Worm (Caenorhabditis elegans) whole organism, early embryonic: ENCODE data around the gene ZC404.1.

Source experiments
- B0310.2 ChIP-seq: sonication (generic microtip); optimal IDR thresholded peaks from 2 replicates; lab custom pipeline; 2016; ENCODE audit warnings: mild to moderate bottlenecking, missing genetic modification characterization, missing compliant biosample characterization
- F13C5.2 ChIP-seq: sonication (generic microtip); optimal IDR thresholded peaks from 2 replicates; lab custom pipeline; 2017; ENCODE audit warnings: mild to moderate bottlenecking, missing genetic modification characterization, inconsistent platforms, missing compliant biosample characterization
- aly-1 ChIP-seq: sonication (generic microtip); optimal IDR thresholded peaks from 2 replicates; lab custom pipeline; 2016; ENCODE audit warnings: missing genetic modification characterization, missing compliant biosample characterization
- ama-1 ChIP-seq: fragments of 150-350 bp; optimal IDR thresholded peaks from 2 replicates; lab custom pipeline; 2014
- ceh-13 ChIP-seq: fragments of 200-800 bp; sonication (Bioruptor generic); optimal IDR thresholded peaks from 2 replicates; lab custom pipeline; 2018; ENCODE audit warnings: mild to moderate bottlenecking, missing genetic modification characterization, missing compliant biosample characterization
- ceh-36 ChIP-seq: sonication (generic microtip); optimal IDR thresholded peaks from 2 replicates; lab custom pipeline; 2016; ENCODE audit warnings: missing genetic modification characterization, inconsistent platforms, missing compliant biosample characterization
- ets-7 ChIP-seq: sonication (generic microtip); optimal IDR thresholded peaks from 2 replicates; lab custom pipeline; 2016; ENCODE audit warnings: missing genotype, missing genetic modification characterization, missing compliant biosample characterization
- flt-1 ChIP-seq: fragments of 200-800 bp; sonication (Bioruptor generic); IDR thresholded peaks from 2 replicates; pipeline ENCODE4 v1.3.6; 2022; ENCODE audit warnings: missing genetic modification characterization, missing compliant biosample characterization
- hmbx-1 ChIP-seq: sonication (generic microtip); optimal IDR thresholded peaks from 2 replicates; lab custom pipeline; 2016; ENCODE audit warnings: mild to moderate bottlenecking, missing genetic modification characterization, missing compliant biosample characterization
- hmg-4 ChIP-seq: fragments of 200-800 bp; sonication (Bioruptor generic); optimal IDR thresholded peaks from 2 replicates; lab custom pipeline; 2018; ENCODE audit warnings: mild to moderate bottlenecking, missing genetic modification characterization, missing compliant biosample characterization
- hnd-1 ChIP-seq: sonication (generic microtip); optimal IDR thresholded peaks from 2 replicates; lab custom pipeline; 2016; ENCODE audit warnings: missing genetic modification characterization, missing compliant biosample characterization
- pes-1 ChIP-seq: fragments of 200-800 bp; sonication (Bioruptor generic); IDR thresholded peaks from 2 replicates; pipeline ENCODE4 v1.3.6; 2022; ENCODE audit warnings: missing genetic modification reagents, missing genetic modification characterization, missing compliant biosample characterization
- scrt-1 ChIP-seq: fragments of 200-800 bp; sonication (Bioruptor generic); IDR thresholded peaks from 2 replicates; pipeline ENCODE4 v1.3.6; 2022; ENCODE audit warnings: missing genetic modification characterization, missing compliant biosample characterization
- sea-1 ChIP-seq: fragments of 200-800 bp; sonication (Bioruptor generic); conservative IDR thresholded peaks from 2 replicates; pipeline ENCODE4 v1.3.6; 2022; ENCODE audit warnings: missing genetic modification characterization, missing compliant biosample characterization
- tbx-11 ChIP-seq: fragments of 200-800 bp; sonication (Bioruptor generic); IDR thresholded peaks from 2 replicates; pipeline ENCODE4 v1.3.6; 2022; ENCODE audit warnings: missing genetic modification characterization, missing compliant biosample characterization
- tbx-37 ChIP-seq: fragments of 200-800 bp; sonication (Bioruptor generic); conservative IDR thresholded peaks from 2 replicates; pipeline ENCODE4 v1.3.6; 2022; ENCODE audit warnings: missing genetic modification reagents, missing genetic modification characterization, missing compliant biosample characterization
- tra-4 ChIP-seq: sonication (generic microtip); optimal IDR thresholded peaks from 2 replicates; lab custom pipeline; 2017; ENCODE audit warnings: missing genetic modification characterization, missing compliant biosample characterization

The ZC404.1 gene

ce11 chrV:6793744-6794239 lies at the start of gene ZC404.1:
ZC404.1 (plus strand) TSS chrV:6794189.
- TF ChIP-seq tbx-11 (GFP tag; lab: Robert Waterston, UW) (no peak), ets-7 (no peak), aly-1 (tag; lab: Kevin White, UChicago) (no peak), tra-4 (no peak), tbx-37 (no peak), hmg-4 (GFP tag; lab: Kevin White, UChicago) (no peak), hmbx-1 (no peak), flt-1 (GFP tag; lab: Robert Waterston, UW) (no peak)

- no peak for TF ChIP-seq tra-4
- no peak for TF ChIP-seq ets-7
- no peak for TF ChIP-seq aly-1 (tag; lab: Kevin White, UChicago)
- no peak for TF ChIP-seq tbx-11 (GFP tag; lab: Robert Waterston, UW)
- TF ChIP-seq hmbx-1: no peak
- TF ChIP-seq ama-1: no peak
- TF ChIP-seq ceh-36 (tag; lab: Kevin White, UChicago): no peak
- TF ChIP-seq pes-1 (GFP tag; lab: Robert Waterston, UW): no peak
- no peak for TF ChIP-seq F13C5.2 (tag; lab: Kevin White, UChicago)
- no peak for TF ChIP-seq ceh-13 (GFP tag; lab: Kevin White, UChicago)
- no peak for TF ChIP-seq tbx-37
- no peak for TF ChIP-seq flt-1 (GFP tag; lab: Robert Waterston, UW)
- TF ChIP-seq hnd-1 (tag; lab: Kevin White, UChicago): no peak
- TF ChIP-seq hmg-4 (GFP tag; lab: Kevin White, UChicago): no peak
- no peak for TF ChIP-seq scrt-1 (GFP tag; lab: Robert Waterston, UW)
- no peak for TF ChIP-seq B0310.2 (tag; lab: Kevin White, UChicago)
- TF ChIP-seq sea-1 (GFP tag; lab: Robert Waterston, UW): no peak
These were observed 49.2 kb upstream of the ZC404.1 start, which contains the start of gene T25F10.3 for ce11 chrV:6744774-6745173. T25F10.3 (plus strand) TSS chrV:6745081.

- TF ChIP-seq F13C5.2 (tag; lab: Kevin White, UChicago): no peak
- TF ChIP-seq aly-1 (tag; lab: Kevin White, UChicago): no peak
- no peak for TF ChIP-seq B0310.2 (tag; lab: Kevin White, UChicago)
- TF ChIP-seq tbx-11 (GFP tag; lab: Robert Waterston, UW): no peak
- TF ChIP-seq ets-7: no peak
- TF ChIP-seq hmbx-1: no peak
- no peak for TF ChIP-seq ceh-36 (tag; lab: Kevin White, UChicago)
- no peak for TF ChIP-seq pes-1 (GFP tag; lab: Robert Waterston, UW)
- TF ChIP-seq tbx-37: no peak
- TF ChIP-seq hnd-1 (tag; lab: Kevin White, UChicago): no peak
- no peak for TF ChIP-seq tra-4
- TF ChIP-seq hmg-4 (GFP tag; lab: Kevin White, UChicago): no peak
- no peak for TF ChIP-seq sea-1 (GFP tag; lab: Robert Waterston, UW)
These were observed 42.4 kb upstream of the ZC404.1 start for ce11 chrV:6751493-6752100.

ce11 chrV:6753257-6753656 lies 40.7 kb upstream of the ZC404.1 start:
- no peak for TF ChIP-seq hmg-4 (GFP tag; lab: Kevin White, UChicago)
- TF ChIP-seq tra-4: no peak

- TF ChIP-seq sea-1 (GFP tag; lab: Robert Waterston, UW): no peak
- TF ChIP-seq hmbx-1: no peak
- no peak for TF ChIP-seq ets-7
- no peak for TF ChIP-seq hnd-1 (tag; lab: Kevin White, UChicago)
- no peak for TF ChIP-seq flt-1 (GFP tag; lab: Robert Waterston, UW)
- no peak for TF ChIP-seq tra-4
- TF ChIP-seq ceh-13 (GFP tag; lab: Kevin White, UChicago): no peak
- TF ChIP-seq scrt-1 (GFP tag; lab: Robert Waterston, UW): no peak
- TF ChIP-seq pes-1 (GFP tag; lab: Robert Waterston, UW): no peak
- no peak for TF ChIP-seq tbx-11 (GFP tag; lab: Robert Waterston, UW)
- no peak for TF ChIP-seq ceh-36 (tag; lab: Kevin White, UChicago)
- no peak for TF ChIP-seq hmg-4 (GFP tag; lab: Kevin White, UChicago)
- TF ChIP-seq aly-1 (tag; lab: Kevin White, UChicago): no peak
- TF ChIP-seq ama-1: no peak
- no peak for TF ChIP-seq tbx-37
- no peak for TF ChIP-seq B0310.2 (tag; lab: Kevin White, UChicago)
- TF ChIP-seq F13C5.2 (tag; lab: Kevin White, UChicago): no peak
These were observed 36.0 kb upstream of the ZC404.1 start, which contains the start of gene dbl-1 for ce11 chrV:6758017-6758416. dbl-1 (plus strand) TSS chrV:6758135.

- TF ChIP-seq ceh-13 (GFP tag; lab: Kevin White, UChicago): no peak
- TF ChIP-seq flt-1 (GFP tag; lab: Robert Waterston, UW): no peak
- no peak for TF ChIP-seq hnd-1 (tag; lab: Kevin White, UChicago)
- TF ChIP-seq ama-1: no peak
- no peak for TF ChIP-seq aly-1 (tag; lab: Kevin White, UChicago)
- TF ChIP-seq B0310.2 (tag; lab: Kevin White, UChicago): no peak
- no peak for TF ChIP-seq ets-7
- TF ChIP-seq tbx-37: no peak
- TF ChIP-seq pes-1 (GFP tag; lab: Robert Waterston, UW): no peak
- TF ChIP-seq hmg-4 (GFP tag; lab: Kevin White, UChicago): no peak
- TF ChIP-seq tra-4: no peak
- TF ChIP-seq ceh-36 (tag; lab: Kevin White, UChicago): no peak
- TF ChIP-seq scrt-1 (GFP tag; lab: Robert Waterston, UW): no peak
- TF ChIP-seq hmbx-1: no peak
- no peak for TF ChIP-seq tbx-11 (GFP tag; lab: Robert Waterston, UW)
- TF ChIP-seq sea-1 (GFP tag; lab: Robert Waterston, UW): no peak
- no peak for TF ChIP-seq F13C5.2 (tag; lab: Kevin White, UChicago)
These were observed 31.6 kb upstream of the ZC404.1 start, which contains the start of gene T25F10.4 for ce11 chrV:6762361-6762760. T25F10.4 (minus strand) TSS chrV:6762461.

- TF ChIP-seq ets-7: no peak
- TF ChIP-seq tbx-11 (GFP tag; lab: Robert Waterston, UW): no peak
- no peak for TF ChIP-seq ama-1
- no peak for TF ChIP-seq hmg-4 (GFP tag; lab: Kevin White, UChicago)
- no peak for TF ChIP-seq ceh-13 (GFP tag; lab: Kevin White, UChicago)
- no peak for TF ChIP-seq tbx-37
- no peak for TF ChIP-seq hmbx-1
- TF ChIP-seq hnd-1 (tag; lab: Kevin White, UChicago): no peak
- TF ChIP-seq tra-4: no peak
- no peak for TF ChIP-seq scrt-1 (GFP tag; lab: Robert Waterston, UW)
- no peak for TF ChIP-seq flt-1 (GFP tag; lab: Robert Waterston, UW)
- TF ChIP-seq ceh-36 (tag; lab: Kevin White, UChicago): no peak
- no peak for TF ChIP-seq B0310.2 (tag; lab: Kevin White, UChicago)
- no peak for TF ChIP-seq pes-1 (GFP tag; lab: Robert Waterston, UW)
These were observed 29.0 kb upstream of the ZC404.1 start, which contains the start of gene bbs-8 for ce11 chrV:6764972-6765371. bbs-8 (minus strand) TSS chrV:6765072.
